Fruit fly (Drosophila melanogaster): ENCODE data around the gene CG17648.

Gene CG17648

dm6 chr2L:1751953-1752352 is at the start of gene CG17648, which contains the start of gene CG17712 (continued):
- peak; percentile 83 for TF ChIP-seq CG7928 (GFP tag; optimal IDR thresholded peaks at IDR 0.05)
- TF ChIP-seq nerfin-2 (GFP tag; IDR thresholded peaks at IDR 0.05; ENCODE audit: partially characterized antibody), result peak; percentile 56
- TF ChIP-seq CG17186 (GFP tag; optimal IDR thresholded peaks at IDR 0.05), result no peak
- no peak for TF ChIP-seq tgo (GFP tag; IDR thresholded peaks at IDR 0.05)
- no peak for TF ChIP-seq ranshi (GFP tag; IDR thresholded peaks at IDR 0.05)
- no peak for TF ChIP-seq CG31224 (GFP tag; IDR thresholded peaks at IDR 0.05)
- peak; percentile 17 for TF ChIP-seq Sin3A (optimal IDR thresholded peaks at IDR 0.05)
- TF ChIP-seq Opbp (GFP tag; IDR thresholded peaks at IDR 0.05; ENCODE audit: partially characterized antibody), result peak; percentile 84
- no peak for TF ChIP-seq Spps (tag; optimal IDR thresholded peaks at IDR 0.05)
- peak; percentile 58 for TF ChIP-seq sens (GFP tag)
- TF ChIP-seq CG15514 (GFP tag; optimal IDR thresholded peaks at IDR 0.05), result peak; percentile 26
- peak; percentile 73 for TF ChIP-seq row (GFP tag; IDR thresholded peaks at IDR 0.05)
- 0 out of 2 replicates have a peak, but pooled peaks have one; percentile 19 for TF ChIP-seq al (GFP tag; IDR thresholded peaks at IDR 0.05)
- TF ChIP-seq BEAF-32 (GFP tag; optimal IDR thresholded peaks at IDR 0.05), result peak; percentile 81
- no peak for TF ChIP-seq zfh1 (GFP tag; IDR thresholded peaks at IDR 0.05)
- TF ChIP-seq Hsf (GFP tag; optimal IDR thresholded peaks at IDR 0.05), result no peak
- TF ChIP-seq cad (GFP tag; optimal IDR thresholded peaks at IDR 0.05), result no peak
- peak; percentile 64 for TF ChIP-seq CG4617 (GFP tag; optimal IDR thresholded peaks at IDR 0.05; ENCODE audit: borderline replicate concordance)
- TF ChIP-seq sd (tag; optimal IDR thresholded peaks at IDR 0.05), result peak; percentile 45
- no peak for TF ChIP-seq bcd (GFP tag; optimal IDR thresholded peaks at IDR 0.05)
- no peak for TF ChIP-seq CG2202 (tag; optimal IDR thresholded peaks at IDR 0.05)
- TF ChIP-seq Xbp1 (GFP tag; optimal IDR thresholded peaks at IDR 0.05), result no peak
- TF ChIP-seq Hand (GFP tag; optimal IDR thresholded peaks at IDR 0.05), result no peak
- peak; percentile 44 for TF ChIP-seq Dp (GFP tag; optimal IDR thresholded peaks at IDR 0.05)
- peak; percentile 98 for TF ChIP-seq MBD-R2 (GFP tag; IDR thresholded peaks at IDR 0.05)
- TF ChIP-seq onecut (GFP tag; IDR thresholded peaks at IDR 0.05), result no peak
- TF ChIP-seq gfzf (GFP tag; optimal IDR thresholded peaks at IDR 0.05), result no peak
- no peak for TF ChIP-seq CoRest (tag; optimal IDR thresholded peaks at IDR 0.05)
- TF ChIP-seq Dad (GFP tag; optimal IDR thresholded peaks at IDR 0.05), result no peak
- TF ChIP-seq amos (GFP tag; IDR thresholded peaks at IDR 0.05; ENCODE audit: partially characterized antibody), result peak; percentile 88
- TF ChIP-seq CG16815 (GFP tag; optimal IDR thresholded peaks at IDR 0.05), result no peak
- no peak for TF ChIP-seq ab (GFP tag; optimal IDR thresholded peaks at IDR 0.05)
- TF ChIP-seq Sry-δ (GFP tag; optimal IDR thresholded peaks at IDR 0.05), result peak; percentile 62
- TF ChIP-seq CG10267 (tag; optimal IDR thresholded peaks at IDR 0.05), result peak; percentile 2
- peak; percentile 82 for TF ChIP-seq Sry-β (GFP tag; optimal IDR thresholded peaks at IDR 0.05)
- peak; percentile 80 for TF ChIP-seq hbn (GFP tag; IDR thresholded peaks at IDR 0.05; ENCODE audit: partially characterized antibody)
- TF ChIP-seq CG7963 (GFP tag; IDR thresholded peaks at IDR 0.05; ENCODE audit: partially characterized antibody), result peak; percentile 71; the same call in 2 of the 3 replicates
- TF ChIP-seq CG2116 (GFP tag; optimal IDR thresholded peaks at IDR 0.05), result peak; percentile 21
- TF ChIP-seq az2 (GFP tag; optimal IDR thresholded peaks at IDR 0.05), result no peak
- TF ChIP-seq CG14860 (GFP tag; IDR thresholded peaks at IDR 0.05; ENCODE audit: partially characterized antibody), result peak; percentile 64
- TF ChIP-seq jumu (GFP tag; optimal IDR thresholded peaks at IDR 0.05), result no peak
- peak; percentile 84 for TF ChIP-seq Bgb (GFP tag; IDR thresholded peaks at IDR 0.05; ENCODE audit: partially characterized antibody)
- peak; percentile 83 for TF ChIP-seq unc-4 (GFP tag; IDR thresholded peaks at IDR 0.05; ENCODE audit: partially characterized antibody)
- no peak for TF ChIP-seq Awh (GFP tag; IDR thresholded peaks at IDR 0.05)
- peak; percentile 71; the same call in 2 of the 3 replicates for TF ChIP-seq zen2 (GFP tag; IDR thresholded peaks at IDR 0.05; ENCODE audit: partially characterized antibody)
- TF ChIP-seq CG13624 (GFP tag; optimal IDR thresholded peaks at IDR 0.05), result no peak
- peak; percentile 63 for TF ChIP-seq trem (tag; optimal IDR thresholded peaks at IDR 0.05)
- TF ChIP-seq vnd (GFP tag; IDR thresholded peaks at IDR 0.05; ENCODE audit: partially characterized antibody), result peak; percentile 79
- no peak for TF ChIP-seq zen (tag; optimal IDR thresholded peaks at IDR 0.05)
- 0 out of 2 replicates have a peak, but pooled peaks have one; percentile 16 for TF ChIP-seq vvl (GFP tag; IDR thresholded peaks at IDR 0.05)
